Worm (Caenorhabditis elegans) whole organism, early embryonic: Measurements from ENCODE around the gene ire-1.

Experiments used
- B0310.2 ChIP-seq: sonication (generic microtip); optimal IDR thresholded peaks from 2 replicates; lab custom pipeline; 2016; ENCODE audit warnings: mild to moderate bottlenecking, missing genetic modification characterization, missing compliant biosample characterization
- F13C5.2 ChIP-seq: sonication (generic microtip); optimal IDR thresholded peaks from 2 replicates; lab custom pipeline; 2017; ENCODE audit warnings: mild to moderate bottlenecking, missing genetic modification characterization, inconsistent platforms, missing compliant biosample characterization
- ama-1 ChIP-seq: fragments of 150-350 bp; optimal IDR thresholded peaks from 2 replicates; lab custom pipeline; 2014
- ets-7 ChIP-seq: sonication (generic microtip); optimal IDR thresholded peaks from 2 replicates; lab custom pipeline; 2016; ENCODE audit warnings: missing genotype, missing genetic modification characterization, missing compliant biosample characterization
- flt-1 ChIP-seq: fragments of 200-800 bp; sonication (Bioruptor generic); IDR thresholded peaks from 2 replicates; pipeline ENCODE4 v1.3.6; 2022; ENCODE audit warnings: missing genetic modification characterization, missing compliant biosample characterization
- hmbx-1 ChIP-seq: sonication (generic microtip); optimal IDR thresholded peaks from 2 replicates; lab custom pipeline; 2016; ENCODE audit warnings: mild to moderate bottlenecking, missing genetic modification characterization, missing compliant biosample characterization
- hnd-1 ChIP-seq: sonication (generic microtip); optimal IDR thresholded peaks from 2 replicates; lab custom pipeline; 2016; ENCODE audit warnings: missing genetic modification characterization, missing compliant biosample characterization
- pes-1 ChIP-seq: fragments of 200-800 bp; sonication (Bioruptor generic); IDR thresholded peaks from 2 replicates; pipeline ENCODE4 v1.3.6; 2022; ENCODE audit warnings: missing genetic modification reagents, missing genetic modification characterization, missing compliant biosample characterization
- scrt-1 ChIP-seq: fragments of 200-800 bp; sonication (Bioruptor generic); IDR thresholded peaks from 2 replicates; pipeline ENCODE4 v1.3.6; 2022; ENCODE audit warnings: missing genetic modification characterization, missing compliant biosample characterization
- sea-1 ChIP-seq: fragments of 200-800 bp; sonication (Bioruptor generic); conservative IDR thresholded peaks from 2 replicates; pipeline ENCODE4 v1.3.6; 2022; ENCODE audit warnings: missing genetic modification characterization, missing compliant biosample characterization

- TF ChIP-seq ama-1 (lab: Kevin White, UChicago) (no peak), F13C5.2 (no peak), scrt-1 (GFP tag; lab: Robert Waterston, UW) (no peak), ets-7 (tag; lab: Kevin White, UChicago) (no peak), B0310.2 (tag; lab: Kevin White, UChicago) (no peak), hnd-1 (tag; lab: Kevin White, UChicago) (no peak), sea-1 (no peak), hmbx-1 (no peak), pes-1 (GFP tag; lab: Robert Waterston, UW) (no peak), flt-1 (GFP tag; lab: Robert Waterston, UW) (no peak)
Measured at ce11 chrII:8104998-8105397, 19.7 kb downstream of the ire-1 start, which contains the start of gene sfxn-5.
